Worm (Caenorhabditis elegans): ENCODE measurements around the gene F53F4.11.
A peak's percentile ranks its signal among the peaks of the same experiment; 100 is the strongest.

The F53F4.11 gene

DNA sequence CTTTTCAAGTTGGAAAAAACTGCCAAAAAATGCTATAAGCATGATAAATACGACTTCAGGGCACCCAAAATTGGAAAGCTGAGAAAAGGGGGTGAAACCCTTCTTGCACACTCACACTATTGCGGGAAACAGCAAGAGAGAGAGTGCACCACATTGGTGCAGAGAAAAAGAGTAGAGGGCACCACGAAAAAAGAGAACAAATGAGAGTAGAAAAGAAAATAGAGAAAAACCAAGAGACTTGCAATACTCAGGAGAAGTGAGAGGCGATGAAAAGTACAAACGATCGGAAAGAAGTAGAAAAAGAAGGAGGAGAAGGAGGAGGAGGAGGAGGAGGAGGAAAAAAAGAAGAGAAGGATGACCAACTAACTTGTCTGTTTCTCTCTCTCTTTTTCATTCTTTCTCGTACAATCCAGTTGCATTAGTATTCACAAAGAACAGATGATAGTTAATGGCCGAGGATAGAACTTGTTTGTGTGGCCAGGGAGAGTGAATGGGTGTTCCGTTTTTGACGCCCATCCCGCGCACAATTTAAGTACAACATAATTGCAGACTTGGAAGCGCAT is 31.0 kb upstream of the F53F4.11 start:
- TF ChIP-seq skn-1 (tag; optimal IDR thresholded peaks at IDR 0.05) (peak; percentile 32), F13H6.1 (tag; optimal IDR thresholded peaks at IDR 0.05) (peak; percentile 80), mdl-1 (tag; optimal IDR thresholded peaks at IDR 0.05) (peak; percentile 48 to 61), zag-1 (tag; optimal IDR thresholded peaks at IDR 0.05) (peak; percentile 90), ZK546.5 (tag; optimal IDR thresholded peaks at IDR 0.05) (no peak), unc-62 (GFP tag; optimal IDR thresholded peaks at IDR 0.05) (no peak), unc-55 (GFP tag; optimal IDR thresholded peaks at IDR 0.05) (peak; percentile 92), ama-1 (optimal IDR thresholded peaks at IDR 0.05) (peak; percentile 76), C34F6.9 (tag; optimal IDR thresholded peaks at IDR 0.05) (peak; percentile 88), Y55F3AM.14 (GFP tag; optimal IDR thresholded peaks at IDR 0.05) (peak; percentile 53), ztf-4 (tag; optimal IDR thresholded peaks at IDR 0.05) (peak; percentile 69), dmd-4 (tag; optimal IDR thresholded peaks at IDR 0.05) (no peak), gmeb-1 (tag; optimal IDR thresholded peaks at IDR 0.05) (no peak), mab-5 (tag; optimal IDR thresholded peaks at IDR 0.05) (peak; percentile 38), ztf-1 (GFP tag; conservative IDR thresholded peaks at IDR 0.05) (no peak), egl-27 (tag; optimal IDR thresholded peaks at IDR 0.05) (peak; percentile 50), crh-2 (tag; optimal IDR thresholded peaks at IDR 0.05) (peak; percentile 93), lin-13 (GFP tag; optimal IDR thresholded peaks at IDR 0.05) (peak; percentile 72), sma-3 (GFP tag; optimal IDR thresholded peaks at IDR 0.05) (no peak), sma-9 (GFP tag; optimal IDR thresholded peaks at IDR 0.05) (peak; percentile 39), sma-9 (tag; optimal IDR thresholded peaks at IDR 0.05) (no peak), unc-39 (tag; optimal IDR thresholded peaks at IDR 0.05) (no peak), snpc-4 (tag; optimal IDR thresholded peaks at IDR 0.05) (peak; percentile 52), nhr-77 (tag; optimal IDR thresholded peaks at IDR 0.05) (no peak), aly-2 (tag; optimal IDR thresholded peaks at IDR 0.05) (no peak), nhr-21 (tag; optimal IDR thresholded peaks at IDR 0.05) (peak; percentile 54), ceh-82 (tag; optimal IDR thresholded peaks at IDR 0.05) (no peak), R02D3.7 (tag; optimal IDR thresholded peaks at IDR 0.05) (no peak), sem-4 (tag; optimal IDR thresholded peaks at IDR 0.05) (peak; percentile 90), lsy-2 (tag; optimal IDR thresholded peaks at IDR 0.05) (peak; percentile 39 to 80), nhr-129 (tag; optimal IDR thresholded peaks at IDR 0.05) (peak; percentile 89), fos-1 (tag; optimal IDR thresholded peaks at IDR 0.05) (peak; percentile 66), blmp-1 (tag; optimal IDR thresholded peaks at IDR 0.05; ENCODE audit: insufficient read depth) (peak; percentile 90), nhr-25 (tag; optimal IDR thresholded peaks at IDR 0.05) (peak; percentile 62), ceh-16 (tag; optimal IDR thresholded peaks at IDR 0.05) (peak; percentile 40)

DNA sequence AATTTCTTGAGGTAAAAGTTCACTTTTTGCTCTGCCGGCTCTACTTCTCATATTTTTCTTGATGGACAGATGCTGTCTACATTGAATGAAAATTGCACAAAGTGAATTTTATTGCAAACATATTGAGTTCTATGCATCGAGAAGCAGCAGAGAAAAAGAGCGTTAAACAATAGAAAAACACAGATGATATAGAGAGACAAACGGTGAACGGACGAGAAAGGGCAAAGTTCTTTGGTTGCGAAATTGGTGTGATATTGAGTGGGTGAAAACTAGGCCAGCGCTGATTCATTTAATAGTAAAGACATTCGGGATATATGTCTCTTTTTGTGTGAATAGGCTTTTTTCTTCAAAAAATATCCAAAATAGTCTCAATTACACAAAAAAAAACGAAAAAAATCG is 30.1 kb upstream of the F53F4.11 start:
- peak; percentile 18 for TF ChIP-seq unc-55 (GFP tag; optimal IDR thresholded peaks at IDR 0.05)
- no peak for TF ChIP-seq sma-9 (GFP tag; optimal IDR thresholded peaks at IDR 0.05)
- TF ChIP-seq sma-9 (tag; optimal IDR thresholded peaks at IDR 0.05): no peak

DNA sequence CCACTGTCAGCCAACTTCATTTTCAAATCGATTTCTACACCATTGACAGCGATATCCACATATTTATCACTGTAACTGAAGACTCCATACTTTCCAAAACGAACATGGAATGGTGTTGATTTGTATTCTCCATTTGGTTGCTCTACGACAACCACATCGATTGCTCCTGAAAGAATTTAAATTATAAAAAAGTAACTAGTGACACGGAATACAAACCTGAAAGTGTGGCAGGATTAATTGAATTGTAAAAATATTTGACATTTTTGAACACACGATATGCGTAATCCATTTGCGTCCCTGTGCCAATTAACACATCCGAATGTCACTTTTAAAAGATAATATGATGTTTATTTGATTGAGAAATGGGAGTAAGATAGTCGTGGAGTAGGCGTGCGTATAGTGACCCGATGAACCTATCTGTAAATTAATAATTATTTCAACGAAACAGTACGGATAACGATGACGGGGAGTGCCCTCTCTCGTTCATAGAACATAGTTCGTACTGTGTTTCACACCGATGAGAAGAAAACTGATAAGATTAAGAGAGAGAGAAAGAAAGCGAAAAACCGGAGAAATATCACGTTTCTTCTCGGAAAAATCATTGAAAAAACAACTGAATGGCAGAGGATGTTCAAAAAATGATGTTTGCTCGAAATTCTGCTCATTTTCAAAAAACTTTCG is 29.5 kb upstream of the F53F4.11 start, which contains the start of gene lpin-1:
Gene lpin-1, minus strand, starts transcription at position 417 of the 681 bp plus-strand sequence.
- TF ChIP-seq snpc-4 (tag; optimal IDR thresholded peaks at IDR 0.05) (no peak), lsy-2 (tag; optimal IDR thresholded peaks at IDR 0.05) (no peak), F13H6.1 (tag; optimal IDR thresholded peaks at IDR 0.05) (peak; percentile 9), blmp-1 (tag; optimal IDR thresholded peaks at IDR 0.05; ENCODE audit: insufficient read depth) (peak; percentile 39), nhr-6 (tag; optimal IDR thresholded peaks at IDR 0.05) (no peak), R02D3.7 (tag; optimal IDR thresholded peaks at IDR 0.05) (no peak), mab-5 (tag; optimal IDR thresholded peaks at IDR 0.05) (no peak), mdl-1 (tag; optimal IDR thresholded peaks at IDR 0.05) (no peak), nhr-21 (tag; optimal IDR thresholded peaks at IDR 0.05) (peak; percentile 52), sma-9 (GFP tag; optimal IDR thresholded peaks at IDR 0.05) (peak; percentile 63), sma-9 (tag; optimal IDR thresholded peaks at IDR 0.05) (no peak), sma-3 (GFP tag; optimal IDR thresholded peaks at IDR 0.05) (peak; percentile 45), ceh-16 (tag; optimal IDR thresholded peaks at IDR 0.05) (no peak), fos-1 (tag; optimal IDR thresholded peaks at IDR 0.05) (peak; percentile 63), aly-2 (tag; optimal IDR thresholded peaks at IDR 0.05) (no peak), ama-1 (optimal IDR thresholded peaks at IDR 0.05) (peak; percentile 39)
